Worm (Caenorhabditis elegans) whole organism, L4 larva: ENCODE data around the gene mpc-1.

Experiments used
- D1046.2 ChIP-seq: fragments of 200-800 bp; sonication (Bioruptor generic); IDR thresholded peaks from 2 replicates; pipeline ENCODE4 v1.3.6; 2022; ENCODE audit warnings: missing genetic modification characterization, missing compliant biosample characterization
- F10B5.3 ChIP-seq: sonication (generic microtip); optimal IDR thresholded peaks from 2 replicates; lab custom pipeline; 2016; ENCODE audit warnings: mild to moderate bottlenecking, missing genetic modification characterization, missing compliant biosample characterization
- R02D3.7 ChIP-seq: fragments of 150-350 bp; sonication (generic microtip); optimal IDR thresholded peaks from 3 replicates; lab custom pipeline; 2014; ENCODE audit warnings: missing biosample characterization, missing genetic modification characterization
- T20F7.1 ChIP-seq: fragments of 200-800 bp; sonication (Bioruptor generic); optimal IDR thresholded peaks from 2 replicates; lab custom pipeline; 2018; ENCODE audit warnings: mild to moderate bottlenecking, missing genetic modification characterization, missing compliant biosample characterization
- T26A8.4 ChIP-seq: fragments of 200-800 bp; sonication (Bioruptor generic); IDR thresholded peaks from 2 replicates; pipeline ENCODE4 v1.3.6; 2022; ENCODE audit warnings: missing genetic modification characterization, missing compliant biosample characterization
- Y5F2A.4 ChIP-seq: fragments of 200-800 bp; sonication (Bioruptor generic); optimal IDR thresholded peaks from 2 replicates; lab custom pipeline; 2018; ENCODE audit warnings: mild to moderate bottlenecking, missing genetic modification characterization, missing compliant biosample characterization
- Y75B8A.6 ChIP-seq: fragments of 200-800 bp; sonication (Bioruptor generic); IDR thresholded peaks from 2 replicates; pipeline ENCODE4 v1.3.6; 2022; ENCODE audit warnings: missing genetic modification reagents, missing genetic modification characterization, missing compliant biosample characterization
- ZK337.2 ChIP-seq: fragments of 200-800 bp; sonication (Bioruptor generic); IDR thresholded peaks from 2 replicates; pipeline ENCODE4 v1.3.6; 2022; ENCODE audit warnings: missing genetic modification reagents, missing genetic modification characterization, missing compliant biosample characterization
- aha-1 ChIP-seq: fragments of 150-350 bp; peaks from one replicate; lab custom pipeline; 2014; ENCODE audit warnings: missing biosample characterization, missing genetic modification characterization
- aly-2 ChIP-seq: sonication (generic microtip); optimal IDR thresholded peaks from 2 replicates; lab custom pipeline; 2018; ENCODE audit warnings: missing biosample characterization, missing genetic modification characterization
- ama-1 ChIP-seq: fragments of 150-350 bp; optimal IDR thresholded peaks from 2 replicates; lab custom pipeline; 2014; ENCODE audit warnings: inconsistent platforms, mixed read lengths
- arid-1 ChIP-seq: fragments of 200-800 bp; sonication (Bioruptor generic); conservative IDR thresholded peaks from 2 replicates; pipeline ENCODE4 v1.3.6; 2022; ENCODE audit warnings: missing genetic modification reagents, missing genetic modification characterization, missing compliant biosample characterization
- ces-1 ChIP-seq: fragments of 150-350 bp; sonication (generic microtip); optimal IDR thresholded peaks from 4 replicates; lab custom pipeline; 2014; ENCODE audit warnings: missing biosample characterization, missing genetic modification reagents, missing genetic modification characterization
- cey-2 ChIP-seq: sonication (generic microtip); optimal IDR thresholded peaks from 3 replicates; lab custom pipeline; 2017; ENCODE audit warnings: missing genetic modification characterization, mild to moderate bottlenecking, missing compliant biosample characterization, antibody characterized with exemption, borderline replicate concordance; ENCODE audit not compliant: insufficient read depth
- ctbp-1 ChIP-seq: fragments of 200-800 bp; sonication (Bioruptor generic); IDR thresholded peaks from 2 replicates; pipeline ENCODE4 v1.3.6; 2022; ENCODE audit warnings: missing genetic modification reagents, missing genetic modification characterization, missing compliant biosample characterization
- daf-19 ChIP-seq: fragments of 200-800 bp; sonication (Bioruptor generic); conservative IDR thresholded peaks from 2 replicates; pipeline ENCODE4 v1.3.6; 2022; ENCODE audit warnings: missing genetic modification characterization, missing compliant biosample characterization
- daf-8 ChIP-seq: fragments of 200-800 bp; sonication (Bioruptor generic); IDR thresholded peaks from 2 replicates; pipeline ENCODE4 v1.3.6; 2022; ENCODE audit warnings: missing genetic modification characterization, missing compliant biosample characterization
- dpl-1 ChIP-seq: fragments of 150-350 bp; optimal IDR thresholded peaks from 2 replicates; lab custom pipeline; 2014; ENCODE audit warnings: missing biosample characterization, missing genetic modification reagents, missing genetic modification characterization
- duxl-1 ChIP-seq: sonication (generic microtip); optimal IDR thresholded peaks from 2 replicates; lab custom pipeline; 2016; ENCODE audit warnings: mild to moderate bottlenecking, missing genetic modification characterization, moderate library complexity, missing compliant biosample characterization; ENCODE audit not compliant: poor library complexity
- egl-27 ChIP-seq: sonication (generic microtip); optimal IDR thresholded peaks from 3 replicates; lab custom pipeline; 2017; ENCODE audit warnings: missing biosample characterization, missing genetic modification reagents, missing genetic modification characterization
- egl-43 ChIP-seq: fragments of 200-800 bp; sonication (Bioruptor generic); IDR thresholded peaks from 2 replicates; pipeline ENCODE4 v1.3.6; 2022; ENCODE audit warnings: missing genetic modification reagents, missing genetic modification characterization, missing compliant biosample characterization
- gei-8 ChIP-seq: fragments of 200-800 bp; sonication (Bioruptor generic); optimal IDR thresholded peaks from 2 replicates; lab custom pipeline; 2018; ENCODE audit warnings: mild to moderate bottlenecking, missing genetic modification characterization, missing compliant biosample characterization
- hlh-11 ChIP-seq: fragments of 200-800 bp; sonication (Bioruptor generic); optimal IDR thresholded peaks from 2 replicates; lab custom pipeline; 2018; ENCODE audit warnings: mild to moderate bottlenecking, missing genetic modification characterization, missing compliant biosample characterization
- lin-1 ChIP-seq: fragments of 200-800 bp; sonication (Bioruptor generic); IDR thresholded peaks from 2 replicates; pipeline ENCODE4 v1.3.6; 2022; ENCODE audit warnings: missing genetic modification reagents, missing genetic modification characterization, missing compliant biosample characterization
- lin-15B ChIP-seq: fragments of 150-350 bp; sonication (generic microtip); optimal IDR thresholded peaks from 3 replicates; lab custom pipeline; 2014; ENCODE audit warnings: missing biosample characterization, missing genetic modification characterization
- lin-29 ChIP-seq: fragments of 200-800 bp; sonication (Bioruptor generic); IDR thresholded peaks from 2 replicates; pipeline ENCODE4 v1.3.6; 2022; ENCODE audit warnings: missing genetic modification reagents, missing genetic modification characterization, missing compliant biosample characterization
- lin-39 ChIP-seq: fragments of 150-350 bp; optimal IDR thresholded peaks from 2 replicates; lab custom pipeline; 2014; ENCODE audit warnings: missing biosample characterization, missing genetic modification reagents, missing genetic modification characterization
- madf-5 ChIP-seq, 2 experiments: fragments of 200-800 bp; sonication (Bioruptor generic); IDR thresholded peaks; 2 replicates each; pipeline ENCODE4 v1.3.6; 2022; ENCODE audit warnings: missing compliant biosample characterization in 2 of 2, missing genetic modification characterization in 2 of 2
- mep-1 ChIP-seq: fragments of 150-350 bp; sonication (generic microtip); optimal IDR thresholded peaks from 3 replicates; lab custom pipeline; 2014; ENCODE audit warnings: missing biosample characterization, missing genetic modification characterization
- mes-2 ChIP-seq: sonication (generic microtip); optimal IDR thresholded peaks from 2 replicates; lab custom pipeline; 2016; ENCODE audit warnings: missing genotype, mild to moderate bottlenecking, missing genetic modification characterization, missing compliant biosample characterization; ENCODE audit not compliant: poor library complexity, severe bottlenecking
- mxl-2 ChIP-seq: fragments of 200-800 bp; sonication (Bioruptor generic); conservative IDR thresholded peaks from 2 replicates; pipeline ENCODE4 v1.3.6; 2022; ENCODE audit warnings: missing genetic modification reagents, missing genetic modification characterization, missing compliant biosample characterization
- nhr-111 ChIP-seq: fragments of 200-800 bp; sonication (Bioruptor generic); optimal IDR thresholded peaks from 2 replicates; lab custom pipeline; 2018; ENCODE audit warnings: mild to moderate bottlenecking, missing genetic modification characterization, missing compliant biosample characterization
- nhr-25 ChIP-seq: sonication (generic microtip); optimal IDR thresholded peaks from 2 replicates; lab custom pipeline; 2017; ENCODE audit warnings: missing genetic modification characterization, mild to moderate bottlenecking, missing compliant biosample characterization, antibody characterized with exemption, moderate library complexity, borderline replicate concordance; ENCODE audit not compliant: insufficient read depth
- nhr-28 ChIP-seq: fragments of 150-350 bp; optimal IDR thresholded peaks from 2 replicates; lab custom pipeline; 2014; ENCODE audit warnings: missing biosample characterization, missing genetic modification characterization
- nhr-41 ChIP-seq: fragments of 200-800 bp; sonication (Bioruptor generic); IDR thresholded peaks from 2 replicates; pipeline ENCODE4 v1.3.6; 2022; ENCODE audit warnings: missing genetic modification reagents, missing genetic modification characterization, missing compliant biosample characterization
- nhr-6 ChIP-seq: fragments of 150-350 bp; optimal IDR thresholded peaks from 2 replicates; lab custom pipeline; 2014; ENCODE audit warnings: missing biosample characterization, missing genetic modification characterization
- pha-4 ChIP-seq, 2 experiments: fragments of 150-350 bp in 1 of 2; fragments of 200-800 bp in 1 of 2; sonication (Bioruptor generic) in 1 of 2; IDR thresholded peaks in 1 of 2; optimal IDR thresholded peaks in 1 of 2; 2 replicates each; pipeline versions ENCODE4 v1.3.6 to Lab custom; 2014 to 2022; ENCODE audit warnings: missing genetic modification characterization in 2 of 2, missing genetic modification reagents in 2 of 2, missing biosample characterization in 1 of 2, missing compliant biosample characterization in 1 of 2
- rbr-2 ChIP-seq: sonication (generic microtip); optimal IDR thresholded peaks from 2 replicates; lab custom pipeline; 2016; ENCODE audit warnings: missing genotype, missing genetic modification characterization, missing compliant biosample characterization
- saeg-2 ChIP-seq: fragments of 200-800 bp; sonication (Bioruptor generic); IDR thresholded peaks from 2 replicates; pipeline ENCODE4 v1.3.6; 2022; ENCODE audit warnings: missing genetic modification reagents, missing genetic modification characterization, missing compliant biosample characterization
- skn-1 ChIP-seq: fragments of 150-350 bp; optimal IDR thresholded peaks from 2 replicates; lab custom pipeline; 2014; ENCODE audit warnings: missing biosample characterization, missing genetic modification characterization
- spr-1 ChIP-seq: sonication (generic microtip); optimal IDR thresholded peaks from 2 replicates; lab custom pipeline; 2016; ENCODE audit warnings: mild to moderate bottlenecking, missing genetic modification characterization, missing compliant biosample characterization
- spr-3 ChIP-seq: fragments of 200-800 bp; sonication (Bioruptor generic); optimal IDR thresholded peaks from 2 replicates; lab custom pipeline; 2018; ENCODE audit warnings: mild to moderate bottlenecking, missing genetic modification characterization, missing compliant biosample characterization
- unc-130 ChIP-seq: sonication (generic microtip); optimal IDR thresholded peaks from 2 replicates; lab custom pipeline; 2016; ENCODE audit warnings: missing genetic modification reagents, missing genetic modification characterization, missing compliant biosample characterization
- unc-39 ChIP-seq: sonication (generic microtip); optimal IDR thresholded peaks from 2 replicates; lab custom pipeline; 2017; ENCODE audit warnings: missing biosample characterization, missing genetic modification characterization
- unc-62 ChIP-seq, 3 experiments: fragments of 150-350 bp in 1 of 3; sonication (generic microtip); optimal IDR thresholded peaks in 2 of 3; peaks in 1 of 3; 1 replicate in 1 of 3; 2 replicates in 2 of 3; lab custom pipeline; 2014 to 2017; ENCODE audit warnings: missing biosample characterization in 3 of 3, missing genetic modification characterization in 3 of 3, missing genetic modification reagents in 3 of 3, missing genotype in 1 of 3
- vab-7 ChIP-seq: fragments of 200-800 bp; sonication (Bioruptor generic); IDR thresholded peaks from 2 replicates; pipeline ENCODE4 v1.3.6; 2022; ENCODE audit warnings: missing genetic modification reagents, missing genetic modification characterization, missing compliant biosample characterization
- zfp-3 ChIP-seq: fragments of 200-800 bp; sonication (Bioruptor generic); conservative IDR thresholded peaks from 2 replicates; pipeline ENCODE4 v1.3.6; 2022; ENCODE audit warnings: missing genetic modification reagents, missing genetic modification characterization, missing compliant biosample characterization

mpc-1 gene

ce11 chrIII:4414041-4414440, 784 bp downstream of the mpc-1 start (continued):
- TF ChIP-seq saeg-2 (GFP tag; lab: Robert Waterston, UW), result peak; percentile 56; the same call in 1 of the 2 replicates
- TF ChIP-seq D1046.2 (GFP tag; lab: Robert Waterston, UW), result peak; percentile 63; the same call in 1 of the 2 replicates
- peak; percentile 20 for TF ChIP-seq hlh-11
- peak; percentile 38 for TF ChIP-seq spr-3 (GFP tag; lab: Kevin White, UChicago)
- peak; percentile 74; the same call in 1 of the 2 replicates for TF ChIP-seq zfp-3 (GFP tag; lab: Robert Waterston, UW)
- peak; percentile 65 for TF ChIP-seq rbr-2
- TF ChIP-seq daf-8, result 0 out of 2 replicates have a peak, but pooled peaks have one; percentile 16
- peak; percentile 62 for TF ChIP-seq arid-1
- peak; percentile 15 for TF ChIP-seq F10B5.3 (tag; lab: Kevin White, UChicago)
- TF ChIP-seq dpl-1 (GFP tag; lab: Kevin White, UChicago), result peak; percentile 41
- peak; percentile 67 for TF ChIP-seq duxl-1
- TF ChIP-seq lin-29 (GFP tag; lab: Robert Waterston, UW), result peak; percentile 26; the same call in 1 of the 2 replicates
- peak; percentile 38 for TF ChIP-seq gei-8 (GFP tag; lab: Kevin White, UChicago)
- TF ChIP-seq ZK337.2 (GFP tag; lab: Robert Waterston, UW), result peak; percentile 39; the same call in 1 of the 2 replicates
- TF ChIP-seq T26A8.4, result peak; percentile 84
- 0 out of 2 replicates have a peak, but pooled peaks have one; percentile 50 for TF ChIP-seq Y75B8A.6

ce11 chrIII:4415135-4415534, 1.9 kb downstream of the mpc-1 start, which contains the start of gene R07E5.11:
R07E5.11 (minus strand) TSS chrIII:4415235.
- TF ChIP-seq vab-7 (no peak), mxl-2 (GFP tag; lab: Robert Waterston, UW) (no peak), ces-1 (no peak), lin-15B (tag; lab: Kevin White, UChicago) (no peak), lin-1 (no peak), nhr-6 (tag; lab: Kevin White, UChicago) (no peak), T20F7.1 (GFP tag; lab: Kevin White, UChicago) (no peak), T26A8.4 (no peak), pha-4 (GFP tag; IDR thresholded peaks at IDR 0.05; lab: Robert Waterston, UW) (no peak), pha-4 (tag; optimal IDR thresholded peaks at IDR 0.05; lab: Kevin White, UChicago) (no peak), nhr-111 (no peak), madf-5 (GFP tag; IDR thresholded peaks at IDR 0.05; lab: Robert Waterston, UW) (no peak), skn-1 (tag; lab: Kevin White, UChicago) (no peak), nhr-28 (tag; lab: Kevin White, UChicago) (no peak), mep-1 (tag; lab: Kevin White, UChicago) (no peak), spr-3 (GFP tag; lab: Kevin White, UChicago) (no peak), daf-19 (GFP tag; lab: Robert Waterston, UW) (no peak), arid-1 (no peak), egl-27 (no peak), egl-43 (GFP tag; lab: Robert Waterston, UW) (no peak), unc-130 (no peak)

ce11 chrIII:4417956-4418355, 4.7 kb downstream of the mpc-1 start, which contains the start of the genes R07E5.19 and pdcd-2:
R07E5.19 (minus strand) TSS chrIII:4418056.
pdcd-2 (minus strand) TSS chrIII:4418057.
- no peak for TF ChIP-seq nhr-41 (GFP tag; lab: Robert Waterston, UW)
- no peak for TF ChIP-seq spr-1 (tag; lab: Kevin White, UChicago)
- no peak for TF ChIP-seq unc-39 (tag; lab: Kevin White, UChicago)
- no peak for TF ChIP-seq nhr-25 (tag; lab: Kevin White, UChicago)
- no peak for TF ChIP-seq ctbp-1 (GFP tag; lab: Robert Waterston, UW)
- no peak for TF ChIP-seq hlh-11
- TF ChIP-seq cey-2 (tag; lab: Kevin White, UChicago), result no peak
- TF ChIP-seq mep-1 (tag; lab: Kevin White, UChicago), result no peak
- TF ChIP-seq egl-27, result no peak
- TF ChIP-seq aha-1 (tag; lab: Kevin White, UChicago), result no peak
- no peak for TF ChIP-seq lin-39 (tag; lab: Kevin White, UChicago)
- no peak for TF ChIP-seq mes-2 (tag; lab: Kevin White, UChicago)
- no peak for TF ChIP-seq R02D3.7
- no peak for TF ChIP-seq T20F7.1 (GFP tag; lab: Kevin White, UChicago)
- no peak for TF ChIP-seq ama-1
- no peak for TF ChIP-seq Y5F2A.4 (GFP tag; lab: Kevin White, UChicago)
- no peak for TF ChIP-seq nhr-111
- no peak for TF ChIP-seq unc-62 (GFP tag; optimal IDR thresholded peaks at IDR 0.05 in 1 of 2; lab: Kevin White, UChicago)
- TF ChIP-seq unc-62 (tag; optimal IDR thresholded peaks at IDR 0.05; lab: Kevin White, UChicago), result no peak
- TF ChIP-seq aly-2 (tag; lab: Kevin White, UChicago), result no peak
